Worm (Caenorhabditis elegans) whole organism, L1 larva: ENCODE measurements around the gene col-10.

Experiments
- lin-13 ChIP-seq: fragments of 150-350 bp; optimal IDR thresholded peaks from 2 replicates; lab custom pipeline; 2014; ENCODE audit warnings: missing biosample characterization, missing genetic modification reagents, missing genetic modification characterization
- lin-15B ChIP-seq: fragments of 150-350 bp; sonication (generic microtip); optimal IDR thresholded peaks from 3 replicates; lab custom pipeline; 2014; ENCODE audit warnings: missing biosample characterization, missing genetic modification characterization
- snpc-4 ChIP-seq: fragments of 150-350 bp; optimal IDR thresholded peaks from 2 replicates; lab custom pipeline; 2014; ENCODE audit warnings: missing biosample characterization, missing genetic modification characterization
- ztf-11 ChIP-seq, 2 experiments: sonication (generic microtip); optimal IDR thresholded peaks; 2 replicates each; lab custom pipeline; 2016 to 2017; ENCODE audit warnings: missing genetic modification characterization in 2 of 2, missing biosample characterization in 1 of 2, missing compliant biosample characterization in 1 of 2

DNA sequence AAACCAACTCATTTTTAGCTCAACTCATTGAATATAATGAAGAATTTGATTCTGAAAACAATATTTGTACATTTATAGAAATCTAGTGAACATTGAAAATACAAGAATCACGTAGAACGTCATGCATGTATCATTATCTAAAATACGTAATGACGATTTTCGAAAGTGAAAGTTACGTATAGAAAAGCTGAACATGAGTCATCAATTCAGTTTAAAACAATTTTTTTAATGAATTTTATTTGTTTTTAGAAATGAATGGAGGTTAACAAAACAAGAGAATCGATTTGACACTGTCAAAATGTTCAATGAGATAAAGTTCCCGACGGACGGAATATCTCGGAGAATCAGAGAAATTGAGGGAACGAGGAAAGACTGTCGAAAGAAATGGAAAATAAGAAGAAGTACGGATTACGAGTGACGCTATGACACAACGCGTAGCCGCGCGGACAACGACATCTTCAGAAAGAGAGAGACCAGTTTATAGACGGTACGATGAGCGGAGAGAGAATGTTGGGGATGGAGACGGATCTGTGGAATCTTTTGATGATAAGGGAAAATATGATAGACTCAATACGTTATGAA is 16.7 kb upstream of the col-10 start, which contains the start of gene ptr-1:
- TF ChIP-seq snpc-4 (tag; lab: Kevin White, UChicago) (no peak), lin-13 (GFP tag; lab: Kevin White, UChicago) (no peak), ztf-11 (tag; optimal IDR thresholded peaks at IDR 0.05; lab: Kevin White, UChicago) (no peak), lin-15B (no peak)
